Worm (Caenorhabditis elegans): ENCODE data around the gene osm-12.
A peak's percentile ranks its signal among the peaks of the same experiment; 100 is the strongest.
"Not testable (repeated sequence)": the region's sequence is repeated elsewhere in the genome, so short reads cannot be mapped to it uniquely, and the experiment has no call there.

osm-12 gene

DNA sequence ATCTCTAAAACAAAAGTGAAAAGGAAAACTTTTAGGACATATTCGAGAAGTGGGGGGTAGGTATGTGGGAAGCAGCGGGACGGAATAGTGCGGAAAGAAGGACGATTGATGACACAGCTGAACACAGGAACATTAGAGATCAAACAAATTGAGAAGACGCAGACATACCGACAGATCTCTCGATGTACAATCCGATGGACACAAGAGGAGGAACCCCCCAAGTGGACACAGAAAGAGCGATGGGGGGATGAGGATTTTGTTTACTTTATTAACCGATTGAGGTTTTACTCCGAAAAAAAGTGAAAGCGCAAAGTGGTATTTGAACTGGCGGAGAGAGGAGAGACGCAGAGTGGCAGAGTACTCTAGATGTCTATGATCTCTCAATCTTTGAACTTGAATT lies 24.2 kb downstream of the osm-12 start (continued):
- no peak for TF ChIP-seq hlh-4 (tag; optimal IDR thresholded peaks at IDR 0.05)
- TF ChIP-seq snu-23 (GFP tag; optimal IDR thresholded peaks at IDR 0.05) = peak; percentile 27
- TF ChIP-seq ceh-90 (tag; optimal IDR thresholded peaks at IDR 0.05) = no peak
- TF ChIP-seq C04F5.9 (tag; optimal IDR thresholded peaks at IDR 0.05) = no peak
- peak; percentile 88 for TF ChIP-seq blmp-1 (tag; optimal IDR thresholded peaks at IDR 0.05)
- no peak for TF ChIP-seq zag-1 (tag; optimal IDR thresholded peaks at IDR 0.05)
- TF ChIP-seq efl-3 (GFP tag; optimal IDR thresholded peaks at IDR 0.05) = no peak
- TF ChIP-seq lin-35 (GFP tag; optimal IDR thresholded peaks at IDR 0.05) = peak in 1 of 2 experiments; percentile 14
- peak in 1 of 2 experiments; percentile 34 for TF ChIP-seq efl-1 (optimal IDR thresholded peaks at IDR 0.05)
- peak in 1 of 2 experiments; percentile 86 for TF ChIP-seq efl-1 (GFP tag; optimal IDR thresholded peaks at IDR 0.05 in 1 of 2)
- no peak for TF ChIP-seq mef-2 (tag; optimal IDR thresholded peaks at IDR 0.05)
- no peak for TF ChIP-seq jun-1 (tag; optimal IDR thresholded peaks at IDR 0.05)

DNA sequence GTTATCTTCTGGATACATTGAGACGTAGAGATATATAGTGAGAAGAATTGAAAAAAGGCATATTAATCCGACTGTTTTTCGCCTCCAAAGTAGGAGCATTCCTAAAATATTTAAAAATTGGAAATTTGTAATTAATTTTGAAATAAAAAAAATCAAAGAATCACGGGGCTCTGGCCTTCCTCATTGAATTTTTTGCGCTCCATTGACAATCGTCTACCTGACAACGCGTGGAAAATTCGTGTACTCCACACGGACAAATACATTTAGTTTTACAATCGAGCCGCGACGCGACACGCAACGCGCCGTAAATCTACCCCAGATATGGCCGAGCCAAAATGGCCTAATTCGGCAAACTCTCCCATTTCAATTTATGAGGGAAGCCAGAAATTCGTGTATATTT lies 25.2 kb downstream of the osm-12 start, which contains the start of gene gly-11:
TSS of gene gly-11 (minus strand) at position 101 of the 400 bp plus-strand sequence.
- not testable (repeated sequence) for TF ChIP-seq skn-1 (tag; optimal IDR thresholded peaks at IDR 0.05); aha-1 (tag; optimal IDR thresholded peaks at IDR 0.05); mab-9 (GFP tag; IDR thresholded peaks at IDR 0.05)

DNA sequence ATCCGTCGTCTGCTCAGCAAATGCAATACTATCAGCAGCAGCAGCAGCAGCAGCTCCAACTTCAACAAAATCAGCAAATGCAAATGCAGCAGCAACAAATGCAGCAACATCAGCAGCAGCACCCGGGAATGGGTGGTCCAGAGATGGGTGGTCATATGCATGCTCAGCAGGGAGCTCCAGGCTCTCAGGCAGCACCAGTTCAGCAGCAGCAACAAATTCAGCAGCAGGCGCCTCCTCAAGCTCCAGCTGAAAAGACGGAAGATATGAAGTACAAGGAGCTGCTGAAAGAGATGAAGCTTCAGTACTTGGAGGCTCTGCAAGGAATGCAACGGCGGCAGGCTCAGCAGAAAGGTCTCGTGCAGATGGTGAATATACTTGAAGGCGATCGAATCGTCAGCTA lies 35.3 kb downstream of the osm-12 start:
- TF ChIP-seq mef-2 (tag; optimal IDR thresholded peaks at IDR 0.05) = no peak
- TF ChIP-seq pax-3 (tag; optimal IDR thresholded peaks at IDR 0.05) = no peak
- TF ChIP-seq ceh-8 (GFP tag; optimal IDR thresholded peaks at IDR 0.05) = no peak
- TF ChIP-seq vab-15 (tag; optimal IDR thresholded peaks at IDR 0.05) = no peak
- no peak for TF ChIP-seq pag-3 (tag; optimal IDR thresholded peaks at IDR 0.05; ENCODE audit: borderline replicate concordance, insufficient read depth)
- TF ChIP-seq unc-30 (tag; optimal IDR thresholded peaks at IDR 0.05) = no peak
- no peak for TF ChIP-seq elt-3 (tag; optimal IDR thresholded peaks at IDR 0.05)
- no peak for TF ChIP-seq hpl-2 (GFP tag; optimal IDR thresholded peaks at IDR 0.05)
- no peak for TF ChIP-seq snpc-4 (tag; optimal IDR thresholded peaks at IDR 0.05)
- no peak for TF ChIP-seq C04F5.9 (tag; optimal IDR thresholded peaks at IDR 0.05)
- TF ChIP-seq dpl-1 (GFP tag; optimal IDR thresholded peaks at IDR 0.05) = no peak
- no peak for TF ChIP-seq efl-3 (GFP tag; optimal IDR thresholded peaks at IDR 0.05)
- no peak for TF ChIP-seq Y116A8C.19 (tag; optimal IDR thresholded peaks at IDR 0.05; ENCODE audit: borderline replicate concordance)

DNA sequence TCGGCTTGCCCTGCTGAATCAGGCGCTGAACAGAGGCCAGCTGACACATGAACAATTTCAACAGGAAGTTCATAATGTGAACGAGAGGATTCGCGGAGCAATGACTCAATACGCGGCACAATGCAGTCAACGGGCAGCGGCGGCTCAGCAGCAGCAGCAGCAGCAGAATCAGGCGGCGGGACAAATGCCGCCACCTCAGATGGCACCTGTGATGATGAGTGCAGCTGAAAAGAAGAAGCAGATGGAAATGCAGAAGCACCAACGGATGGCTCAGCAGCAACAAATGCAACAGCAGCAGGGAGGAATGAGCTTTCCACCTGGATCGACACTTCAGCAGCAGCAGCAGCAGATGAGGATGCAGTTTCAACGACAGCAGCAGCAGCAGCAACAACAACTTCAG lies 37.0 kb downstream of the osm-12 start:
- TF ChIP-seq lin-35 (GFP tag; optimal IDR thresholded peaks at IDR 0.05) (no peak), nhr-90 (tag; optimal IDR thresholded peaks at IDR 0.05; ENCODE audit: poor library complexity) (no peak), mdl-1 (tag; optimal IDR thresholded peaks at IDR 0.05) (no peak), ceh-82 (tag; optimal IDR thresholded peaks at IDR 0.05) (no peak), C34B4.2 (tag; optimal IDR thresholded peaks at IDR 0.05) (no peak), sptf-1 (tag; optimal IDR thresholded peaks at IDR 0.05) (no peak), lin-39 (tag; optimal IDR thresholded peaks at IDR 0.05) (no peak), nhr-47 (tag; optimal IDR thresholded peaks at IDR 0.05) (no peak), blmp-1 (tag; optimal IDR thresholded peaks at IDR 0.05) (no peak), nhr-20 (tag; optimal IDR thresholded peaks at IDR 0.05) (no peak), pqm-1 (tag; optimal IDR thresholded peaks at IDR 0.05) (no peak), zip-4 (GFP tag; optimal IDR thresholded peaks at IDR 0.05) (no peak)

DNA sequence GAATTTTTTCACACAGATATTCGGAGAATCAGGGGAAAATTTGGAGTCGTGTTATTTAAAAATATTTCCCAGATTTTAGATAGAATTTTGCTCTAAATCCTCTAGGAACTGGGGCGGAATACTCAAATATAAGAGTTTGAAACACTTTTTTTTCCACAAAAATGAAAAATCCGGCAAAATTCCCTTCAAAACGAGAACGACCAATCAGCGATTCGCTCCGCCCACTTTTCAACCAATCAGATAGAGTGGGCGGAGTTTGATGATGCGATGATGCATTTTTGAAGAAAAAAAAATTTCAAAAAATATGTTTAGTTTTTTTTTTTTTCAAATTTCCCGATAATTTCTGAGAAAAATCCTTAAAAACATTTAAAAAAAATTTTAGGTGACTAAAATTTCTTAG lies 37.9 kb downstream of the osm-12 start:
- TF ChIP-seq lin-35 (GFP tag; optimal IDR thresholded peaks at IDR 0.05) = no peak
- TF ChIP-seq egl-27 (tag; optimal IDR thresholded peaks at IDR 0.05) = no peak
- no peak for TF ChIP-seq ceh-63 (GFP tag; optimal IDR thresholded peaks at IDR 0.05)
- no peak for TF ChIP-seq nhr-90 (tag; optimal IDR thresholded peaks at IDR 0.05; ENCODE audit: poor library complexity)
- TF ChIP-seq zag-1 (tag; optimal IDR thresholded peaks at IDR 0.05) = no peak
- no peak for TF ChIP-seq ceh-82 (tag; optimal IDR thresholded peaks at IDR 0.05)
- no peak for TF ChIP-seq fkh-8 (tag; optimal IDR thresholded peaks at IDR 0.05)
- no peak for TF ChIP-seq mep-1 (tag; optimal IDR thresholded peaks at IDR 0.05)
- no peak for TF ChIP-seq efl-3 (GFP tag; optimal IDR thresholded peaks at IDR 0.05)
- TF ChIP-seq hlh-17 (GFP tag; optimal IDR thresholded peaks at IDR 0.05; ENCODE audit: borderline replicate concordance) = no peak
- TF ChIP-seq unc-62 (GFP tag; optimal IDR thresholded peaks at IDR 0.05) = no peak
- no peak for TF ChIP-seq hlh-4 (tag; optimal IDR thresholded peaks at IDR 0.05)
- TF ChIP-seq ceh-90 (tag; optimal IDR thresholded peaks at IDR 0.05) = no peak
- TF ChIP-seq nhr-71 (tag; optimal IDR thresholded peaks at IDR 0.05) = no peak
- TF ChIP-seq rnt-1 (tag; optimal IDR thresholded peaks at IDR 0.05) = no peak
- TF ChIP-seq skn-1 (tag; optimal IDR thresholded peaks at IDR 0.05) = no peak
- TF ChIP-seq jun-1 (tag; optimal IDR thresholded peaks at IDR 0.05) = no peak
- TF ChIP-seq snu-23 (GFP tag; optimal IDR thresholded peaks at IDR 0.05) = no peak
- no peak for TF ChIP-seq lin-13 (GFP tag; optimal IDR thresholded peaks at IDR 0.05)
- TF ChIP-seq pax-3 (tag; optimal IDR thresholded peaks at IDR 0.05) = no peak
